Worm (Caenorhabditis elegans) whole organism, young adult: ENCODE measurements around the gene mop-25.1.

Experiments used
- B0261.1 ChIP-seq: sonication (generic microtip); optimal IDR thresholded peaks from 2 replicates; lab custom pipeline; 2016; ENCODE audit warnings: mild to moderate bottlenecking, missing genetic modification characterization, moderate library complexity, missing compliant biosample characterization
- F10E7.11 ChIP-seq: sonication (generic microtip); optimal IDR thresholded peaks from 2 replicates; lab custom pipeline; 2017; ENCODE audit warnings: mild to moderate bottlenecking, missing genetic modification characterization, moderate library complexity, missing compliant biosample characterization
- F33H1.4 ChIP-seq: fragments of 200-800 bp; sonication (Bioruptor generic); IDR thresholded peaks from 2 replicates; pipeline ENCODE4 v1.3.6; 2022; ENCODE audit warnings: missing genetic modification reagents, missing genetic modification characterization, missing compliant biosample characterization
- F55B11.4 ChIP-seq: sonication (generic microtip); optimal IDR thresholded peaks from 2 replicates; lab custom pipeline; 2016; ENCODE audit warnings: missing compliant biosample characterization, missing genetic modification characterization, borderline replicate concordance; ENCODE audit not compliant: insufficient read depth
- F57A8.1 ChIP-seq: fragments of 200-800 bp; sonication (Bioruptor generic); optimal IDR thresholded peaks from 2 replicates; lab custom pipeline; 2018; ENCODE audit warnings: mild to moderate bottlenecking, missing genetic modification characterization, moderate library complexity, missing compliant biosample characterization
- K11D2.4 ChIP-seq: fragments of 200-800 bp; sonication (Bioruptor generic); IDR thresholded peaks from 2 replicates; pipeline ENCODE4 v1.3.6; 2022; ENCODE audit warnings: missing genetic modification reagents, missing genetic modification characterization, missing compliant biosample characterization
- T26A5.8 ChIP-seq: sonication (generic microtip); optimal IDR thresholded peaks from 2 replicates; lab custom pipeline; 2016; ENCODE audit warnings: missing genetic modification characterization, missing compliant biosample characterization
- Y79H2A.3 ChIP-seq: fragments of 200-800 bp; sonication (Bioruptor generic); conservative IDR thresholded peaks from 2 replicates; pipeline ENCODE4 v1.3.6; 2022; ENCODE audit warnings: missing genetic modification reagents, missing genetic modification characterization, missing compliant biosample characterization
- Y95B8A.8 ChIP-seq: fragments of 200-800 bp; sonication (Bioruptor generic); IDR thresholded peaks from 2 replicates; pipeline ENCODE4 v1.3.6; 2022; ENCODE audit warnings: missing genetic modification reagents, missing genetic modification characterization, missing compliant biosample characterization
- atf-7 ChIP-seq: sonication (generic microtip); optimal IDR thresholded peaks from 2 replicates; lab custom pipeline; 2017; ENCODE audit warnings: mild to moderate bottlenecking, missing genetic modification characterization, missing compliant biosample characterization
- attf-5 ChIP-seq: fragments of 200-800 bp; sonication (Bioruptor generic); optimal IDR thresholded peaks from 2 replicates; lab custom pipeline; 2018; ENCODE audit warnings: mild to moderate bottlenecking, missing genetic modification characterization, missing compliant biosample characterization
- bed-1 ChIP-seq: fragments of 200-800 bp; sonication (Bioruptor generic); IDR thresholded peaks from 2 replicates; pipeline ENCODE4 v1.3.6; 2022; ENCODE audit warnings: missing genetic modification reagents, missing genetic modification characterization, missing compliant biosample characterization
- bed-2 ChIP-seq: fragments of 200-800 bp; sonication (Bioruptor generic); IDR thresholded peaks from 2 replicates; pipeline ENCODE4 v1.3.6; 2022; ENCODE audit warnings: missing genetic modification reagents, missing genetic modification characterization, missing compliant biosample characterization
- ccch-3 ChIP-seq: fragments of 200-800 bp; sonication (Bioruptor generic); optimal IDR thresholded peaks from 2 replicates; lab custom pipeline; 2018; ENCODE audit warnings: mild to moderate bottlenecking, missing genetic modification characterization, missing compliant biosample characterization
- cebp-2 ChIP-seq: fragments of 200-800 bp; sonication (Bioruptor generic); IDR thresholded peaks from 2 replicates; pipeline ENCODE4 v1.3.6; 2022; ENCODE audit warnings: missing genetic modification characterization, missing compliant biosample characterization
- ceh-100 ChIP-seq: fragments of 200-800 bp; sonication (Bioruptor generic); IDR thresholded peaks from 2 replicates; pipeline ENCODE4 v1.3.6; 2022; ENCODE audit warnings: missing genetic modification reagents, missing genetic modification characterization, missing compliant biosample characterization
- ceh-27 ChIP-seq: fragments of 200-800 bp; sonication (Bioruptor generic); optimal IDR thresholded peaks from 2 replicates; lab custom pipeline; 2018; ENCODE audit warnings: mild to moderate bottlenecking, missing genetic modification characterization, moderate library complexity, missing compliant biosample characterization
- ceh-79 ChIP-seq: sonication (generic microtip); optimal IDR thresholded peaks from 2 replicates; lab custom pipeline; 2017; ENCODE audit warnings: mild to moderate bottlenecking, missing genetic modification characterization, missing compliant biosample characterization
- dox-1 ChIP-seq: fragments of 200-800 bp; sonication (Bioruptor generic); IDR thresholded peaks from 2 replicates; pipeline ENCODE4 v1.3.6; 2022; ENCODE audit warnings: missing genetic modification reagents, missing genetic modification characterization, missing compliant biosample characterization
- dpff-1 ChIP-seq: sonication (generic microtip); optimal IDR thresholded peaks from 2 replicates; lab custom pipeline; 2017; ENCODE audit warnings: mild to moderate bottlenecking, missing genetic modification characterization, missing compliant biosample characterization
- egrh-3 ChIP-seq: fragments of 200-800 bp; sonication (Bioruptor generic); IDR thresholded peaks from 2 replicates; pipeline ENCODE4 v1.3.6; 2022; ENCODE audit warnings: missing genetic modification reagents, missing genetic modification characterization, missing compliant biosample characterization
- ekl-4 ChIP-seq: fragments of 200-800 bp; sonication (Bioruptor generic); IDR thresholded peaks from 2 replicates; pipeline ENCODE4 v1.3.6; 2022; ENCODE audit warnings: missing genetic modification reagents, missing genetic modification characterization, missing compliant biosample characterization
- fkh-3 ChIP-seq: sonication (generic microtip); optimal IDR thresholded peaks from 2 replicates; lab custom pipeline; 2016; ENCODE audit warnings: mild to moderate bottlenecking, missing genetic modification characterization, missing compliant biosample characterization
- gei-17 ChIP-seq: fragments of 200-800 bp; sonication (Bioruptor generic); optimal IDR thresholded peaks from 2 replicates; lab custom pipeline; 2018; ENCODE audit warnings: mild to moderate bottlenecking, missing genetic modification characterization, missing compliant biosample characterization
- hmg-1.2 ChIP-seq: fragments of 200-800 bp; sonication (Bioruptor generic); IDR thresholded peaks from 2 replicates; pipeline ENCODE4 v1.3.6; 2022; ENCODE audit warnings: missing genetic modification reagents, missing genetic modification characterization, missing compliant biosample characterization
- hmg-20 ChIP-seq: fragments of 200-800 bp; sonication (Bioruptor generic); IDR thresholded peaks from 2 replicates; pipeline ENCODE4 v1.3.6; 2022; ENCODE audit warnings: missing genetic modification reagents, missing genetic modification characterization, missing compliant biosample characterization
- hrde-1 ChIP-seq: sonication (generic microtip); optimal IDR thresholded peaks from 2 replicates; lab custom pipeline; 2016; ENCODE audit warnings: missing genetic modification characterization, mild to moderate bottlenecking, missing compliant biosample characterization, moderate library complexity, missing genotype, missing genetic modification reagents, borderline replicate concordance
- lag-1 ChIP-seq: fragments of 200-800 bp; sonication (Bioruptor generic); IDR thresholded peaks from 2 replicates; pipeline ENCODE4 v1.3.6; 2022; ENCODE audit warnings: missing genetic modification reagents, missing genetic modification characterization, missing compliant biosample characterization
- let-526 ChIP-seq: fragments of 200-800 bp; sonication (Bioruptor generic); IDR thresholded peaks from 2 replicates; pipeline ENCODE4 v1.3.6; 2022; ENCODE audit warnings: missing genetic modification reagents, missing genetic modification characterization, missing compliant biosample characterization
- lin-26 ChIP-seq: fragments of 200-800 bp; sonication (Bioruptor generic); IDR thresholded peaks from 2 replicates; pipeline ENCODE4 v1.3.6; 2022; ENCODE audit warnings: missing genetic modification reagents, missing genetic modification characterization, missing compliant biosample characterization
- lir-1 ChIP-seq: fragments of 200-800 bp; sonication (Bioruptor generic); conservative IDR thresholded peaks from 2 replicates; pipeline ENCODE4 v1.3.6; 2022; ENCODE audit warnings: missing genetic modification reagents, missing genetic modification characterization, missing compliant biosample characterization
- lsy-27 ChIP-seq: sonication (generic microtip); optimal IDR thresholded peaks from 2 replicates; lab custom pipeline; 2017; ENCODE audit warnings: missing genetic modification characterization, mild to moderate bottlenecking, missing compliant biosample characterization, antibody characterized with exemption, missing genotype, borderline replicate concordance; ENCODE audit not compliant: insufficient read depth
- madf-10 ChIP-seq: sonication (generic microtip); optimal IDR thresholded peaks from 2 replicates; lab custom pipeline; 2016; ENCODE audit warnings: mild to moderate bottlenecking, missing genetic modification characterization, missing compliant biosample characterization
- madf-3 ChIP-seq: fragments of 200-800 bp; sonication (Bioruptor generic); IDR thresholded peaks from 2 replicates; pipeline ENCODE4 v1.3.6; 2022; ENCODE audit warnings: missing genetic modification reagents, missing genetic modification characterization, missing compliant biosample characterization
- mel-28 ChIP-seq: sonication (generic microtip); optimal IDR thresholded peaks from 2 replicates; lab custom pipeline; 2016; ENCODE audit warnings: borderline replicate concordance, mild to moderate bottlenecking, missing genetic modification characterization, missing compliant biosample characterization
- mes-4 ChIP-seq: sonication (generic microtip); optimal IDR thresholded peaks from 2 replicates; lab custom pipeline; 2016; ENCODE audit warnings: missing genotype, missing genetic modification characterization, missing compliant biosample characterization
- nfya-2 ChIP-seq: fragments of 200-800 bp; sonication (Bioruptor generic); IDR thresholded peaks from 2 replicates; pipeline ENCODE4 v1.3.6; 2022; ENCODE audit warnings: missing genetic modification reagents, missing genetic modification characterization, missing compliant biosample characterization
- nhr-120 ChIP-seq: fragments of 200-800 bp; sonication (Bioruptor generic); IDR thresholded peaks from 2 replicates; pipeline ENCODE4 v1.3.6; 2022; ENCODE audit warnings: missing genetic modification characterization, missing compliant biosample characterization
- nhr-179 ChIP-seq: sonication (generic microtip); optimal IDR thresholded peaks from 2 replicates; lab custom pipeline; 2016; ENCODE audit warnings: mild to moderate bottlenecking, missing genetic modification characterization, missing compliant biosample characterization
- nhr-80 ChIP-seq: sonication (generic microtip); optimal IDR thresholded peaks from 2 replicates; lab custom pipeline; 2016; ENCODE audit warnings: missing genetic modification characterization, missing compliant biosample characterization
- pbrm-1 ChIP-seq: fragments of 200-800 bp; sonication (Bioruptor generic); IDR thresholded peaks from 2 replicates; pipeline ENCODE4 v1.3.6; 2022; ENCODE audit warnings: missing genetic modification reagents, missing genetic modification characterization, missing compliant biosample characterization
- repo-1 ChIP-seq: sonication (generic microtip); optimal IDR thresholded peaks from 2 replicates; lab custom pipeline; 2017; ENCODE audit warnings: mild to moderate bottlenecking, missing genetic modification characterization, missing compliant biosample characterization
- sea-2 ChIP-seq: fragments of 200-800 bp; sonication (Bioruptor generic); IDR thresholded peaks from 2 replicates; pipeline ENCODE4 v1.3.6; 2022; ENCODE audit warnings: missing genetic modification characterization, missing compliant biosample characterization
- snpc-4 ChIP-seq, 5 experiments: fragments of 150-350 bp in 1 of 5; sonication (generic microtip) in 4 of 5; optimal IDR thresholded peaks; 2 replicates each; lab custom pipeline; 2014 to 2018; ENCODE audit warnings: missing genetic modification characterization in 5 of 5, missing biosample characterization in 3 of 5, antibody characterized with exemption in 2 of 5, mild to moderate bottlenecking in 2 of 5, missing compliant biosample characterization in 2 of 5, missing genotype in 2 of 5, moderate library complexity in 2 of 5, missing genetic modification reagents in 1 of 5
- unc-130 ChIP-seq: sonication (generic microtip); optimal IDR thresholded peaks from 2 replicates; lab custom pipeline; 2016; ENCODE audit warnings: missing genetic modification reagents, missing genetic modification characterization, missing compliant biosample characterization
- ztf-22 ChIP-seq: fragments of 200-800 bp; sonication (Bioruptor generic); optimal IDR thresholded peaks from 2 replicates; lab custom pipeline; 2018; ENCODE audit warnings: mild to moderate bottlenecking, missing genetic modification characterization, moderate library complexity, missing compliant biosample characterization
- ztf-26 ChIP-seq: sonication (generic microtip); optimal IDR thresholded peaks from 2 replicates; lab custom pipeline; 2017; ENCODE audit warnings: missing genetic modification characterization, missing compliant biosample characterization
- ztf-3 ChIP-seq: fragments of 200-800 bp; sonication (Bioruptor generic); optimal IDR thresholded peaks from 2 replicates; lab custom pipeline; 2018; ENCODE audit warnings: mild to moderate bottlenecking, missing genetic modification characterization, missing compliant biosample characterization

The mop-25.1 gene

ce11 chrX:3969980-3970403 lies 42.0 kb upstream of the mop-25.1 start (continued):
- peak; percentile 86 for TF ChIP-seq hmg-1.2 (GFP tag; lab: Robert Waterston, UW)
- TF ChIP-seq ztf-26 (tag; lab: Kevin White, UChicago): peak; percentile 68
- TF ChIP-seq ccch-3: peak; percentile 7
- TF ChIP-seq egrh-3 (GFP tag; lab: Robert Waterston, UW): peak; percentile 36
- TF ChIP-seq K11D2.4 (GFP tag; lab: Robert Waterston, UW): peak; percentile 75
- TF ChIP-seq attf-5 (GFP tag; lab: Kevin White, UChicago): peak; percentile 70
- TF ChIP-seq bed-1 (GFP tag; lab: Robert Waterston, UW): no peak
- TF ChIP-seq nhr-120 (GFP tag; lab: Robert Waterston, UW): peak; percentile 68; the same call in 1 of the 2 replicates
- TF ChIP-seq ekl-4: peak; percentile 87
- peak; percentile 73 for TF ChIP-seq madf-10
- peak; percentile 8 for TF ChIP-seq T26A5.8 (tag; lab: Kevin White, UChicago)
- TF ChIP-seq dpff-1 (tag; lab: Kevin White, UChicago): no peak
- peak; percentile 94 for TF ChIP-seq dox-1 (GFP tag; lab: Robert Waterston, UW)
- peak; percentile 47 for TF ChIP-seq nhr-80 (tag; lab: Kevin White, UChicago)
- TF ChIP-seq F33H1.4 (GFP tag; lab: Robert Waterston, UW): 0 out of 2 replicates have a peak, but pooled peaks have one; percentile 6
- TF ChIP-seq mes-4 (tag; lab: Kevin White, UChicago): peak; percentile 19
- TF ChIP-seq B0261.1 (tag; lab: Kevin White, UChicago): peak; percentile 97
- no peak for TF ChIP-seq nhr-179 (tag; lab: Kevin White, UChicago)
- peak; percentile 88 for TF ChIP-seq lin-26 (GFP tag; lab: Robert Waterston, UW)
- TF ChIP-seq Y95B8A.8: peak; percentile 76; the same call in 1 of the 2 replicates
- TF ChIP-seq F55B11.4 (tag; lab: Kevin White, UChicago): no peak
- peak; percentile 2 for TF ChIP-seq unc-130 (GFP tag; lab: Kevin White, UChicago)
- peak; percentile 67 for TF ChIP-seq F57A8.1 (GFP tag; lab: Kevin White, UChicago)
- peak; percentile 63 for TF ChIP-seq mel-28
- 0 out of 2 replicates have a peak, but pooled peaks have one; percentile 5 for TF ChIP-seq hmg-20
- no peak for TF ChIP-seq lag-1
- peak; percentile 69 for TF ChIP-seq atf-7
- TF ChIP-seq ceh-27: peak; percentile 89
- TF ChIP-seq fkh-3: no peak
- TF ChIP-seq snpc-4 (GFP tag; optimal IDR thresholded peaks at IDR 0.05; lab: Kevin White, UChicago): peak; percentile 61
- TF ChIP-seq snpc-4 (tag; optimal IDR thresholded peaks at IDR 0.05; lab: Kevin White, UChicago): peak; percentile 6 to 76 (median 54)
- peak; percentile 38 for TF ChIP-seq lsy-27
- TF ChIP-seq let-526 (GFP tag; lab: Robert Waterston, UW): 0 out of 2 replicates have a peak, but pooled peaks have one; percentile 14
- 0 out of 2 replicates have a peak, but pooled peaks have one; percentile 23 for TF ChIP-seq Y79H2A.3 (GFP tag; lab: Robert Waterston, UW)
- peak; percentile 79 for TF ChIP-seq hrde-1 (tag; lab: Kevin White, UChicago)
- TF ChIP-seq repo-1: no peak
- 0 out of 2 replicates have a peak, but pooled peaks have one; percentile 60 for TF ChIP-seq bed-2 (GFP tag; lab: Robert Waterston, UW)
- TF ChIP-seq gei-17: peak; percentile 61
- TF ChIP-seq nfya-2 (GFP tag; lab: Robert Waterston, UW): no peak
- no peak for TF ChIP-seq F10E7.11 (tag; lab: Kevin White, UChicago)
- peak; percentile 86 for TF ChIP-seq lir-1 (GFP tag; lab: Robert Waterston, UW)
- TF ChIP-seq ceh-79: peak; percentile 77
- TF ChIP-seq madf-3 (GFP tag; lab: Robert Waterston, UW): 0 out of 2 replicates have a peak, but pooled peaks have one; percentile 68
- TF ChIP-seq sea-2 (GFP tag; lab: Robert Waterston, UW): no peak
- peak; percentile 86; the same call in 1 of the 2 replicates for TF ChIP-seq cebp-2 (GFP tag; lab: Robert Waterston, UW)
- TF ChIP-seq ceh-100 (GFP tag; lab: Robert Waterston, UW): peak; percentile 29; the same call in 1 of the 2 replicates
- no peak for TF ChIP-seq ztf-3
- TF ChIP-seq pbrm-1 (GFP tag; lab: Robert Waterston, UW): peak; percentile 95
- no peak for TF ChIP-seq ztf-22 (GFP tag; lab: Kevin White, UChicago)
